Fruit fly (Drosophila melanogaster): ENCODE data around the gene Veneno.

dm6 chr3R:8354458-8354857 is 7.9 kb downstream of the Veneno start:
- peak; percentile 13 for TF ChIP-seq CG9705 (GFP tag; optimal IDR thresholded peaks at IDR 0.05)
- no peak for TF ChIP-seq pan (optimal IDR thresholded peaks at IDR 0.05)
- peak; percentile 73 for TF ChIP-seq rgr (GFP tag; optimal IDR thresholded peaks at IDR 0.05)
- TF ChIP-seq usp (GFP tag; optimal IDR thresholded peaks at IDR 0.05), result no peak
